Worm (Caenorhabditis elegans) whole organism, young adult: ENCODE data around the gene str-182.

Experiments
- C06A6.2 ChIP-seq: fragments of 200-800 bp; sonication (Bioruptor generic); conservative IDR thresholded peaks from 2 replicates; pipeline ENCODE4 v1.3.6; 2022; ENCODE audit warnings: missing genetic modification characterization, missing compliant biosample characterization
- D2030.7 ChIP-seq: fragments of 200-800 bp; sonication (Bioruptor generic); IDR thresholded peaks from 2 replicates; pipeline ENCODE4 v1.3.6; 2022; ENCODE audit warnings: missing genetic modification reagents, missing genetic modification characterization, missing compliant biosample characterization
- F10E7.11 ChIP-seq: sonication (generic microtip); optimal IDR thresholded peaks from 2 replicates; lab custom pipeline; 2017; ENCODE audit warnings: mild to moderate bottlenecking, missing genetic modification characterization, moderate library complexity, missing compliant biosample characterization
- F49E8.2 ChIP-seq: sonication (generic microtip); optimal IDR thresholded peaks from 3 replicates; lab custom pipeline; 2017; ENCODE audit warnings: missing genetic modification characterization, mild to moderate bottlenecking, missing compliant biosample characterization, antibody characterized with exemption, moderate library complexity; ENCODE audit not compliant: insufficient read depth
- F55B11.4 ChIP-seq: sonication (generic microtip); optimal IDR thresholded peaks from 2 replicates; lab custom pipeline; 2016; ENCODE audit warnings: missing compliant biosample characterization, missing genetic modification characterization, borderline replicate concordance; ENCODE audit not compliant: insufficient read depth
- F57A8.1 ChIP-seq: fragments of 200-800 bp; sonication (Bioruptor generic); optimal IDR thresholded peaks from 2 replicates; lab custom pipeline; 2018; ENCODE audit warnings: mild to moderate bottlenecking, missing genetic modification characterization, moderate library complexity, missing compliant biosample characterization
- K11D2.4 ChIP-seq: fragments of 200-800 bp; sonication (Bioruptor generic); IDR thresholded peaks from 2 replicates; pipeline ENCODE4 v1.3.6; 2022; ENCODE audit warnings: missing genetic modification reagents, missing genetic modification characterization, missing compliant biosample characterization
- Y53G8AR.9 ChIP-seq: fragments of 200-800 bp; sonication (Bioruptor generic); conservative IDR thresholded peaks from 2 replicates; pipeline ENCODE4 v1.3.6; 2022; ENCODE audit warnings: missing genetic modification reagents, missing genetic modification characterization, missing compliant biosample characterization
- Y67H2A.10 ChIP-seq: fragments of 200-800 bp; sonication (Bioruptor generic); conservative IDR thresholded peaks from 2 replicates; pipeline ENCODE4 v1.3.6; 2022; ENCODE audit warnings: missing genetic modification reagents, missing genetic modification characterization, missing compliant biosample characterization
- akir-1 ChIP-seq: fragments of 200-800 bp; sonication (Bioruptor generic); optimal IDR thresholded peaks from 2 replicates; lab custom pipeline; 2018; ENCODE audit warnings: mild to moderate bottlenecking, missing genetic modification characterization, moderate library complexity, missing compliant biosample characterization
- aptf-2 ChIP-seq: fragments of 200-800 bp; sonication (Bioruptor generic); conservative IDR thresholded peaks from 2 replicates; pipeline ENCODE4 v1.3.6; 2022; ENCODE audit warnings: missing genetic modification reagents, missing genetic modification characterization, missing compliant biosample characterization
- aptf-3 ChIP-seq: fragments of 200-800 bp; sonication (Bioruptor generic); IDR thresholded peaks from 2 replicates; pipeline ENCODE4 v1.3.6; 2022; ENCODE audit warnings: missing genetic modification characterization, missing compliant biosample characterization
- atf-7 ChIP-seq: sonication (generic microtip); optimal IDR thresholded peaks from 2 replicates; lab custom pipeline; 2017; ENCODE audit warnings: mild to moderate bottlenecking, missing genetic modification characterization, missing compliant biosample characterization
- attf-5 ChIP-seq: fragments of 200-800 bp; sonication (Bioruptor generic); optimal IDR thresholded peaks from 2 replicates; lab custom pipeline; 2018; ENCODE audit warnings: mild to moderate bottlenecking, missing genetic modification characterization, missing compliant biosample characterization
- attf-6 ChIP-seq: fragments of 200-800 bp; sonication (Bioruptor generic); IDR thresholded peaks from 2 replicates; pipeline ENCODE4 v1.3.6; 2022; ENCODE audit warnings: missing genetic modification reagents, missing genetic modification characterization, missing compliant biosample characterization
- bed-1 ChIP-seq: fragments of 200-800 bp; sonication (Bioruptor generic); IDR thresholded peaks from 2 replicates; pipeline ENCODE4 v1.3.6; 2022; ENCODE audit warnings: missing genetic modification reagents, missing genetic modification characterization, missing compliant biosample characterization
- cebp-1 ChIP-seq, 2 experiments: fragments of 200-800 bp in 1 of 2; sonication (Bioruptor generic) in 1 of 2; sonication (generic microtip) in 1 of 2; IDR thresholded peaks in 1 of 2; optimal IDR thresholded peaks in 1 of 2; 2 replicates each; pipeline versions ENCODE4 v1.3.6 to Lab custom; 2017 to 2022; ENCODE audit warnings: missing compliant biosample characterization in 2 of 2, missing genetic modification characterization in 2 of 2, mild to moderate bottlenecking in 1 of 2, missing genetic modification reagents in 1 of 2, moderate library complexity in 1 of 2
- ceh-100 ChIP-seq: fragments of 200-800 bp; sonication (Bioruptor generic); IDR thresholded peaks from 2 replicates; pipeline ENCODE4 v1.3.6; 2022; ENCODE audit warnings: missing genetic modification reagents, missing genetic modification characterization, missing compliant biosample characterization
- ceh-91 ChIP-seq: fragments of 200-800 bp; sonication (Bioruptor generic); IDR thresholded peaks from 2 replicates; pipeline ENCODE4 v1.3.6; 2022; ENCODE audit warnings: missing genetic modification reagents, missing genetic modification characterization, missing compliant biosample characterization
- chd-7 ChIP-seq: sonication (generic microtip); optimal IDR thresholded peaks from 2 replicates; lab custom pipeline; 2016; ENCODE audit warnings: mild to moderate bottlenecking, missing genetic modification characterization, moderate library complexity, missing compliant biosample characterization
- dpl-1 ChIP-seq: fragments of 150-350 bp; optimal IDR thresholded peaks from 2 replicates; lab custom pipeline; 2014; ENCODE audit warnings: missing biosample characterization, missing genetic modification reagents, missing genetic modification characterization
- efl-1 ChIP-seq: fragments of 150-350 bp; optimal IDR thresholded peaks from 2 replicates; lab custom pipeline; 2014; ENCODE audit warnings: missing biosample characterization, missing genetic modification reagents, missing genetic modification characterization
- egl-18 ChIP-seq: fragments of 200-800 bp; sonication (Bioruptor generic); IDR thresholded peaks from 2 replicates; pipeline ENCODE4 v1.3.6; 2022; ENCODE audit warnings: missing genetic modification reagents, missing genetic modification characterization, missing compliant biosample characterization
- egl-44 ChIP-seq: fragments of 200-800 bp; sonication (Bioruptor generic); IDR thresholded peaks from 2 replicates; pipeline ENCODE4 v1.3.6; 2022; ENCODE audit warnings: missing genetic modification reagents, missing genetic modification characterization, missing compliant biosample characterization
- ets-4 ChIP-seq: fragments of 200-800 bp; sonication (Bioruptor generic); optimal IDR thresholded peaks from 2 replicates; lab custom pipeline; 2018; ENCODE audit warnings: mild to moderate bottlenecking, missing genetic modification characterization, missing compliant biosample characterization
- him-1 ChIP-seq: sonication (generic microtip); optimal IDR thresholded peaks from 2 replicates; lab custom pipeline; 2016; ENCODE audit warnings: missing genotype, missing genetic modification reagents, missing genetic modification characterization, missing compliant biosample characterization
- hmg-20 ChIP-seq: fragments of 200-800 bp; sonication (Bioruptor generic); IDR thresholded peaks from 2 replicates; pipeline ENCODE4 v1.3.6; 2022; ENCODE audit warnings: missing genetic modification reagents, missing genetic modification characterization, missing compliant biosample characterization
- hrde-1 ChIP-seq: sonication (generic microtip); optimal IDR thresholded peaks from 2 replicates; lab custom pipeline; 2016; ENCODE audit warnings: missing genetic modification characterization, mild to moderate bottlenecking, missing compliant biosample characterization, moderate library complexity, missing genotype, missing genetic modification reagents, borderline replicate concordance
- hsf-1 ChIP-seq: fragments of 200-800 bp; sonication (Bioruptor generic); IDR thresholded peaks from 2 replicates; pipeline ENCODE4 v1.3.6; 2022; ENCODE audit warnings: missing genetic modification reagents, missing genetic modification characterization, missing compliant biosample characterization
- let-607 ChIP-seq, 2 experiments: fragments of 200-800 bp in 1 of 2; sonication (Bioruptor generic) in 1 of 2; sonication (generic microtip) in 1 of 2; optimal IDR thresholded peaks; 2 replicates each; lab custom pipeline; 2016 to 2018; ENCODE audit warnings: mild to moderate bottlenecking in 2 of 2, missing compliant biosample characterization in 2 of 2, missing genetic modification characterization in 2 of 2, moderate library complexity in 2 of 2, missing genotype in 1 of 2
- lin-26 ChIP-seq: fragments of 200-800 bp; sonication (Bioruptor generic); IDR thresholded peaks from 2 replicates; pipeline ENCODE4 v1.3.6; 2022; ENCODE audit warnings: missing genetic modification reagents, missing genetic modification characterization, missing compliant biosample characterization
- lin-35 ChIP-seq, 3 experiments: fragments of 150-350 bp in 2 of 3; sonication (generic microtip) in 1 of 3; optimal IDR thresholded peaks; 2 replicates each; lab custom pipeline; 2014 to 2018; ENCODE audit warnings: missing biosample characterization in 3 of 3, missing genetic modification characterization in 3 of 3, missing genetic modification reagents in 3 of 3
- lsl-1 ChIP-seq: fragments of 200-800 bp; sonication (Bioruptor generic); optimal IDR thresholded peaks from 2 replicates; lab custom pipeline; 2018; ENCODE audit warnings: mild to moderate bottlenecking, missing genetic modification characterization, moderate library complexity, missing compliant biosample characterization
- madf-3 ChIP-seq: fragments of 200-800 bp; sonication (Bioruptor generic); IDR thresholded peaks from 2 replicates; pipeline ENCODE4 v1.3.6; 2022; ENCODE audit warnings: missing genetic modification reagents, missing genetic modification characterization, missing compliant biosample characterization
- mcd-1 ChIP-seq: fragments of 200-800 bp; sonication (Bioruptor generic); IDR thresholded peaks from 2 replicates; pipeline ENCODE4 v1.3.6; 2022; ENCODE audit warnings: missing genetic modification reagents, missing genetic modification characterization, missing compliant biosample characterization
- nfya-1 ChIP-seq: sonication (generic microtip); optimal IDR thresholded peaks from 2 replicates; lab custom pipeline; 2017; ENCODE audit warnings: antibody characterized with exemption, missing compliant biosample characterization, missing genetic modification characterization, borderline replicate concordance; ENCODE audit not compliant: insufficient read depth
- nhr-27 ChIP-seq: fragments of 200-800 bp; sonication (Bioruptor generic); optimal IDR thresholded peaks from 2 replicates; lab custom pipeline; 2018; ENCODE audit warnings: mild to moderate bottlenecking, missing genetic modification characterization, moderate library complexity, missing compliant biosample characterization
- pbrm-1 ChIP-seq: fragments of 200-800 bp; sonication (Bioruptor generic); IDR thresholded peaks from 2 replicates; pipeline ENCODE4 v1.3.6; 2022; ENCODE audit warnings: missing genetic modification reagents, missing genetic modification characterization, missing compliant biosample characterization
- pha-4 ChIP-seq: fragments of 150-350 bp; sonication (generic microtip); optimal IDR thresholded peaks from 2 replicates; lab custom pipeline; 2014; ENCODE audit warnings: missing biosample characterization, missing genetic modification reagents, missing genetic modification characterization
- sdz-38 ChIP-seq: sonication (generic microtip); optimal IDR thresholded peaks from 2 replicates; lab custom pipeline; 2016; ENCODE audit warnings: missing genotype, missing genetic modification characterization, missing compliant biosample characterization
- sea-2 ChIP-seq: fragments of 200-800 bp; sonication (Bioruptor generic); IDR thresholded peaks from 2 replicates; pipeline ENCODE4 v1.3.6; 2022; ENCODE audit warnings: missing genetic modification characterization, missing compliant biosample characterization
- somi-1 ChIP-seq: fragments of 200-800 bp; sonication (Bioruptor generic); optimal IDR thresholded peaks from 2 replicates; lab custom pipeline; 2018; ENCODE audit warnings: mild to moderate bottlenecking, missing genetic modification characterization, missing compliant biosample characterization
- tbx-9 ChIP-seq: sonication (generic microtip); optimal IDR thresholded peaks from 2 replicates; lab custom pipeline; 2016; ENCODE audit warnings: borderline replicate concordance, missing genetic modification characterization, inconsistent platforms, missing compliant biosample characterization
- xnd-1 ChIP-seq: sonication (generic microtip); optimal IDR thresholded peaks from 2 replicates; lab custom pipeline; 2016; ENCODE audit warnings: missing genotype, missing genetic modification reagents, missing genetic modification characterization, missing compliant biosample characterization
- ztf-28 ChIP-seq: fragments of 200-800 bp; sonication (Bioruptor generic); IDR thresholded peaks from 2 replicates; pipeline ENCODE4 v1.3.6; 2022; ENCODE audit warnings: missing genetic modification reagents, missing genetic modification characterization, missing compliant biosample characterization
- ztf-3 ChIP-seq: fragments of 200-800 bp; sonication (Bioruptor generic); optimal IDR thresholded peaks from 2 replicates; lab custom pipeline; 2018; ENCODE audit warnings: mild to moderate bottlenecking, missing genetic modification characterization, missing compliant biosample characterization

Gene str-182

DNA sequence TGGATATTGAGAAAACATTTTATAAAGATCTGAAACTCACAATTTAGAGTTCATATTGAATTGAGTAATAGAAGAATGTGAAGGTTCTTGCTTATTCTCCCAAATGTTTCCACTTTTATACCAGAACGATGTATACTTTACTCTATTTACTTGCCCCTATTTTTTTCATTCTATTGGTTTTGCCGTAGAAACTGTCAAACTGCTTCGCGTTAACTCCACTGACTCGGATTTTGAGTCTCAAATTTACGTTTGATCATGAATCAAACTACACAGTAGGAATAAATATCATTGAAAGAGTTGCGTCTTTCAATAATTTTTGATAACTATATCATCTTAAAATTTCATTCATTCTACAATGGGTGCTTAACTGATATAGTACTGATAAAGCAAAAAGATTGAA, 6.6 kb upstream of the str-182 start, which contains the start of gene fipr-8:
TSS of gene fipr-8 (minus strand) at position 101 of the 400 bp plus-strand sequence.
- TF ChIP-seq xnd-1 (tag; lab: Kevin White, UChicago) (no peak), sea-2 (GFP tag; lab: Robert Waterston, UW) (no peak), pha-4 (tag; lab: Kevin White, UChicago) (no peak), dpl-1 (GFP tag; lab: Kevin White, UChicago) (no peak), ets-4 (no peak), hmg-20 (no peak), hsf-1 (GFP tag; lab: Robert Waterston, UW) (no peak), bed-1 (GFP tag; lab: Robert Waterston, UW) (no peak), somi-1 (GFP tag; lab: Kevin White, UChicago) (no peak), let-607 (tag; optimal IDR thresholded peaks at IDR 0.05; lab: Kevin White, UChicago) (no peak), F55B11.4 (tag; lab: Kevin White, UChicago) (no peak)
- TF ChIP-seq, all 124 proteins: peak for 0

- TF ChIP-seq nfya-1 (tag; lab: Kevin White, UChicago) (no peak), F49E8.2 (tag; lab: Kevin White, UChicago) (no peak), tbx-9 (no peak), mcd-1 (GFP tag; lab: Robert Waterston, UW) (peak; percentile 61), lsl-1 (GFP tag; lab: Kevin White, UChicago) (peak; percentile 76), chd-7 (tag; lab: Kevin White, UChicago) (no peak), D2030.7 (peak; percentile 49; the same call in 1 of the 2 replicates), sdz-38 (tag; lab: Kevin White, UChicago) (no peak), K11D2.4 (GFP tag; lab: Robert Waterston, UW) (no peak), hrde-1 (tag; lab: Kevin White, UChicago) (no peak), lin-26 (GFP tag; lab: Robert Waterston, UW) (0 out of 2 replicates have a peak, but pooled peaks have one; percentile 7), attf-5 (GFP tag; lab: Kevin White, UChicago) (no peak), C06A6.2 (no peak), ceh-91 (GFP tag; lab: Robert Waterston, UW) (peak; percentile 68), egl-44 (no peak), efl-1 (GFP tag; lab: Kevin White, UChicago) (peak; percentile 14), let-607 (tag; optimal IDR thresholded peaks at IDR 0.05; lab: Kevin White, UChicago) (no peak), aptf-3 (GFP tag; lab: Robert Waterston, UW) (no peak), aptf-2 (GFP tag; lab: Robert Waterston, UW) (0 out of 2 replicates have a peak, but pooled peaks have one; percentile 13), Y53G8AR.9 (GFP tag; lab: Robert Waterston, UW) (no peak), pbrm-1 (GFP tag; lab: Robert Waterston, UW) (no peak), akir-1 (no peak), nhr-27 (no peak), ceh-100 (GFP tag; lab: Robert Waterston, UW) (no peak), cebp-1 (GFP tag; IDR thresholded peaks at IDR 0.05; lab: Robert Waterston, UW) (no peak), cebp-1 (tag; optimal IDR thresholded peaks at IDR 0.05; lab: Kevin White, UChicago) (no peak), ztf-3 (GFP tag; lab: Kevin White, UChicago) (no peak), him-1 (tag; lab: Kevin White, UChicago) (no peak), atf-7 (tag; lab: Kevin White, UChicago) (no peak), egl-18 (GFP tag; lab: Robert Waterston, UW) (no peak), Y67H2A.10 (GFP tag; lab: Robert Waterston, UW) (no peak; the same call in 1 of the 2 replicates), attf-6 (no peak), lin-35 (GFP tag; optimal IDR thresholded peaks at IDR 0.05; lab: Kevin White, UChicago) (no peak), F10E7.11 (tag; lab: Kevin White, UChicago) (no peak), F57A8.1 (GFP tag; lab: Kevin White, UChicago) (no peak), ztf-28 (GFP tag; lab: Robert Waterston, UW) (0 out of 2 replicates have a peak, but pooled peaks have one; percentile 48), madf-3 (peak; percentile 97)
Measured at ce11 chrV:10238665-10239064, 5.4 kb upstream of the str-182 start, which contains the start of gene fubl-1. Gene fubl-1, minus strand, starts transcription at chrV:10238866.
